Worm (Caenorhabditis elegans) whole organism, late embryonic: ENCODE measurements around the gene ZK593.2.

Experiments
- C38D4.7 ChIP-seq: fragments of 200-800 bp; sonication (Bioruptor generic); optimal IDR thresholded peaks from 2 replicates; lab custom pipeline; 2018; ENCODE audit warnings: mild to moderate bottlenecking, missing genetic modification characterization, moderate library complexity, missing compliant biosample characterization
- K02D7.2 ChIP-seq: sonication (generic microtip); optimal IDR thresholded peaks from 2 replicates; lab custom pipeline; 2017; ENCODE audit warnings: mild to moderate bottlenecking, missing genetic modification characterization, missing compliant biosample characterization
- K09A11.1 ChIP-seq: sonication (generic microtip); optimal IDR thresholded peaks from 2 replicates; lab custom pipeline; 2017; ENCODE audit warnings: antibody characterized with exemption, mild to moderate bottlenecking, missing genetic modification characterization, missing compliant biosample characterization; ENCODE audit not compliant: insufficient read depth
- T23F11.4 ChIP-seq: fragments of 200-800 bp; sonication (Bioruptor generic); optimal IDR thresholded peaks from 2 replicates; lab custom pipeline; 2018; ENCODE audit warnings: mild to moderate bottlenecking, missing genetic modification characterization, missing compliant biosample characterization
- ama-1 ChIP-seq: fragments of 150-350 bp; optimal IDR thresholded peaks from 2 replicates; lab custom pipeline; 2014
- ceh-14 ChIP-seq: sonication (generic microtip); optimal IDR thresholded peaks from 2 replicates; lab custom pipeline; 2016; ENCODE audit warnings: missing genotype, missing genetic modification characterization, missing compliant biosample characterization
- ceh-18 ChIP-seq: sonication (generic microtip); optimal IDR thresholded peaks from 2 replicates; lab custom pipeline; 2016; ENCODE audit warnings: missing genetic modification characterization, missing compliant biosample characterization
- ceh-19 ChIP-seq: fragments of 200-800 bp; sonication (Bioruptor generic); optimal IDR thresholded peaks from 2 replicates; lab custom pipeline; 2018; ENCODE audit warnings: mild to moderate bottlenecking, missing genetic modification characterization, missing compliant biosample characterization
- ceh-22 ChIP-seq: sonication (generic microtip); optimal IDR thresholded peaks from 2 replicates; lab custom pipeline; 2017; ENCODE audit warnings: missing biosample characterization, missing genetic modification characterization
- ceh-24 ChIP-seq: sonication (generic microtip); optimal IDR thresholded peaks from 2 replicates; lab custom pipeline; 2016; ENCODE audit warnings: mild to moderate bottlenecking, missing genetic modification characterization, missing compliant biosample characterization
- ceh-30 ChIP-seq: fragments of 150-350 bp; optimal IDR thresholded peaks from 2 replicates; lab custom pipeline; 2014; ENCODE audit warnings: missing biosample characterization, missing genetic modification characterization
- ceh-31 ChIP-seq: sonication (generic microtip); optimal IDR thresholded peaks from 2 replicates; lab custom pipeline; 2016; ENCODE audit warnings: missing genetic modification characterization, missing compliant biosample characterization
- ceh-34 ChIP-seq: sonication (generic microtip); optimal IDR thresholded peaks from 2 replicates; lab custom pipeline; 2016; ENCODE audit warnings: mild to moderate bottlenecking, missing genetic modification characterization, missing compliant biosample characterization
- ceh-45 ChIP-seq: fragments of 200-800 bp; sonication (Bioruptor generic); IDR thresholded peaks from 2 replicates; pipeline ENCODE4 v1.3.6; 2022; ENCODE audit warnings: missing genetic modification reagents, missing genetic modification characterization, missing compliant biosample characterization
- ceh-48 ChIP-seq: sonication (generic microtip); optimal IDR thresholded peaks from 2 replicates; lab custom pipeline; 2016; ENCODE audit warnings: missing genetic modification characterization, inconsistent platforms, missing compliant biosample characterization
- ceh-6 ChIP-seq: fragments of 200-800 bp; sonication (Bioruptor generic); optimal IDR thresholded peaks from 2 replicates; lab custom pipeline; 2018; ENCODE audit warnings: mild to moderate bottlenecking, missing genetic modification characterization, missing compliant biosample characterization
- ceh-9 ChIP-seq: sonication (generic microtip); optimal IDR thresholded peaks from 2 replicates; lab custom pipeline; 2016; ENCODE audit warnings: mild to moderate bottlenecking, missing genetic modification characterization, inconsistent platforms, missing compliant biosample characterization
- dve-1 ChIP-seq: sonication (generic microtip); optimal IDR thresholded peaks from 2 replicates; lab custom pipeline; 2017; ENCODE audit warnings: antibody characterized with exemption, mild to moderate bottlenecking, missing genetic modification characterization, missing compliant biosample characterization
- elt-2 ChIP-seq: sonication (generic microtip); optimal IDR thresholded peaks from 2 replicates; lab custom pipeline; 2016; ENCODE audit warnings: missing genetic modification reagents, missing genetic modification characterization, missing compliant biosample characterization
- elt-4 ChIP-seq: sonication (generic microtip); optimal IDR thresholded peaks from 2 replicates; lab custom pipeline; 2016; ENCODE audit warnings: missing genetic modification characterization, missing compliant biosample characterization
- eyg-1 ChIP-seq: sonication (generic microtip); optimal IDR thresholded peaks from 2 replicates; lab custom pipeline; 2016; ENCODE audit warnings: missing genotype, missing genetic modification characterization, missing compliant biosample characterization
- fax-1 ChIP-seq: sonication (generic microtip); optimal IDR thresholded peaks from 2 replicates; lab custom pipeline; 2016; ENCODE audit warnings: missing genotype, missing genetic modification characterization, missing compliant biosample characterization
- fkh-6 ChIP-seq: sonication (generic microtip); optimal IDR thresholded peaks from 2 replicates; lab custom pipeline; 2016; ENCODE audit warnings: missing genetic modification characterization, missing compliant biosample characterization
- gmeb-2 ChIP-seq: sonication (generic microtip); optimal IDR thresholded peaks from 2 replicates; lab custom pipeline; 2016; ENCODE audit warnings: missing genetic modification characterization, inconsistent platforms, missing compliant biosample characterization
- hlh-13 ChIP-seq: fragments of 200-800 bp; sonication (Bioruptor generic); optimal IDR thresholded peaks from 2 replicates; lab custom pipeline; 2018; ENCODE audit warnings: mild to moderate bottlenecking, missing genetic modification characterization, missing compliant biosample characterization
- hlh-15 ChIP-seq: sonication (generic microtip); optimal IDR thresholded peaks from 2 replicates; lab custom pipeline; 2016; ENCODE audit warnings: missing genetic modification characterization, missing compliant biosample characterization
- hlh-30 ChIP-seq: sonication (generic microtip); optimal IDR thresholded peaks from 2 replicates; lab custom pipeline; 2017; ENCODE audit warnings: antibody characterized with exemption, missing genetic modification characterization, missing compliant biosample characterization; ENCODE audit not compliant: insufficient read depth
- hlh-6 ChIP-seq: sonication (generic microtip); optimal IDR thresholded peaks from 2 replicates; lab custom pipeline; 2016; ENCODE audit warnings: missing genotype, missing genetic modification characterization, missing compliant biosample characterization
- hlh-8 ChIP-seq: sonication (generic microtip); optimal IDR thresholded peaks from 2 replicates; lab custom pipeline; 2016; ENCODE audit warnings: missing genotype, missing genetic modification characterization, missing compliant biosample characterization
- lim-6 ChIP-seq: sonication (generic microtip); optimal IDR thresholded peaks from 2 replicates; lab custom pipeline; 2016; ENCODE audit warnings: missing genetic modification characterization, missing compliant biosample characterization
- lin-11 ChIP-seq: fragments of 200-800 bp; sonication (Bioruptor generic); optimal IDR thresholded peaks from 2 replicates; lab custom pipeline; 2018; ENCODE audit warnings: mild to moderate bottlenecking, missing genetic modification characterization, missing compliant biosample characterization
- mec-3 ChIP-seq: sonication (generic microtip); optimal IDR thresholded peaks from 2 replicates; lab custom pipeline; 2016; ENCODE audit warnings: borderline replicate concordance, missing genetic modification characterization, missing compliant biosample characterization
- nfya-1 ChIP-seq: sonication (generic microtip); optimal IDR thresholded peaks from 2 replicates; lab custom pipeline; 2017; ENCODE audit warnings: missing genetic modification characterization, mild to moderate bottlenecking, missing compliant biosample characterization, antibody characterized with exemption, moderate library complexity
- nhr-11 ChIP-seq: fragments of 150-350 bp; optimal IDR thresholded peaks from 2 replicates; lab custom pipeline; 2014; ENCODE audit warnings: missing biosample characterization, missing genetic modification characterization
- nhr-232 ChIP-seq: sonication (generic microtip); optimal IDR thresholded peaks from 2 replicates; lab custom pipeline; 2016; ENCODE audit warnings: missing genetic modification characterization, missing compliant biosample characterization
- npax-4 ChIP-seq: sonication (generic microtip); optimal IDR thresholded peaks from 2 replicates; lab custom pipeline; 2016; ENCODE audit warnings: missing genetic modification characterization, missing compliant biosample characterization
- odd-2 ChIP-seq: sonication (generic microtip); optimal IDR thresholded peaks from 2 replicates; lab custom pipeline; 2017; ENCODE audit warnings: antibody characterized with exemption, mild to moderate bottlenecking, missing genetic modification characterization, missing compliant biosample characterization
- pag-3 ChIP-seq: sonication (generic microtip); optimal IDR thresholded peaks from 2 replicates; lab custom pipeline; 2016; ENCODE audit warnings: missing compliant biosample characterization, missing genetic modification characterization, borderline replicate concordance
- pat-9 ChIP-seq: fragments of 200-800 bp; sonication (Bioruptor generic); optimal IDR thresholded peaks from 2 replicates; lab custom pipeline; 2018; ENCODE audit warnings: mild to moderate bottlenecking, missing genetic modification characterization, moderate library complexity, missing compliant biosample characterization
- pax-1 ChIP-seq: fragments of 150-350 bp; optimal IDR thresholded peaks from 2 replicates; lab custom pipeline; 2014; ENCODE audit warnings: missing biosample characterization, missing genetic modification characterization
- pqm-1 ChIP-seq: sonication (generic microtip); optimal IDR thresholded peaks from 2 replicates; lab custom pipeline; 2016; ENCODE audit warnings: missing genetic modification characterization, missing compliant biosample characterization
- pros-1 ChIP-seq: fragments of 150-350 bp; optimal IDR thresholded peaks from 2 replicates; lab custom pipeline; 2014; ENCODE audit warnings: missing biosample characterization, missing genetic modification reagents, missing genetic modification characterization
- ref-2 ChIP-seq: sonication (generic microtip); optimal IDR thresholded peaks from 2 replicates; lab custom pipeline; 2016; ENCODE audit warnings: missing genetic modification characterization, missing compliant biosample characterization
- sdc-2 ChIP-seq: sonication (generic microtip); optimal IDR thresholded peaks from 2 replicates; lab custom pipeline; 2016; ENCODE audit warnings: missing genotype, missing genetic modification characterization, missing compliant biosample characterization
- sox-2 ChIP-seq: fragments of 200-800 bp; sonication (Bioruptor generic); IDR thresholded peaks from 2 replicates; pipeline ENCODE4 v1.3.6; 2022; ENCODE audit warnings: missing genetic modification reagents, missing genetic modification characterization, missing compliant biosample characterization
- sox-4 ChIP-seq: sonication (generic microtip); optimal IDR thresholded peaks from 2 replicates; lab custom pipeline; 2017; ENCODE audit warnings: mild to moderate bottlenecking, missing genetic modification characterization, inconsistent platforms, missing compliant biosample characterization
- tbx-2 ChIP-seq: sonication (generic microtip); optimal IDR thresholded peaks from 2 replicates; lab custom pipeline; 2016; ENCODE audit warnings: missing genetic modification characterization, missing compliant biosample characterization
- unc-3 ChIP-seq, 2 experiments: fragments of 200-800 bp in 1 of 2; sonication (Bioruptor generic) in 1 of 2; sonication (generic microtip) in 1 of 2; conservative IDR thresholded peaks in 1 of 2; optimal IDR thresholded peaks in 1 of 2; 2 replicates each; pipeline versions ENCODE4 v1.3.6 to Lab custom; 2016 to 2022; ENCODE audit warnings: missing compliant biosample characterization in 2 of 2, missing genetic modification characterization in 2 of 2, missing genetic modification reagents in 1 of 2
- unc-42 ChIP-seq: sonication (generic microtip); optimal IDR thresholded peaks from 2 replicates; lab custom pipeline; 2016; ENCODE audit warnings: missing genotype, missing genetic modification characterization, missing compliant biosample characterization
- unc-55 ChIP-seq: sonication (generic microtip); optimal IDR thresholded peaks from 2 replicates; lab custom pipeline; 2017; ENCODE audit warnings: missing biosample characterization, missing genetic modification reagents, missing genetic modification characterization
- zip-5 ChIP-seq: sonication (generic microtip); optimal IDR thresholded peaks from 2 replicates; lab custom pipeline; 2016; ENCODE audit warnings: missing genetic modification characterization, missing compliant biosample characterization
- ztf-16 ChIP-seq: sonication (generic microtip); optimal IDR thresholded peaks from 2 replicates; lab custom pipeline; 2017; ENCODE audit warnings: missing genetic modification characterization, missing compliant biosample characterization

The ZK593.2 gene

ce11 chrIV:10935336-10935735 lies 22.2 kb downstream of the ZK593.2 start:
- TF ChIP-seq ceh-14 (peak; percentile 8), pros-1 (tag; lab: Kevin White, UChicago) (peak; percentile 43), ztf-16 (tag; lab: Kevin White, UChicago) (no peak), gmeb-2 (tag; lab: Kevin White, UChicago) (no peak), unc-42 (tag; lab: Kevin White, UChicago) (peak; percentile 21), nhr-232 (tag; lab: Kevin White, UChicago) (no peak), ama-1 (lab: Kevin White, UChicago) (no peak), K09A11.1 (tag; lab: Kevin White, UChicago) (no peak), hlh-8 (peak; percentile 28), hlh-6 (tag; lab: Kevin White, UChicago) (no peak), K02D7.2 (tag; lab: Kevin White, UChicago) (no peak), ceh-34 (tag; lab: Kevin White, UChicago) (peak; percentile 37), pqm-1 (tag; lab: Kevin White, UChicago) (no peak), sdc-2 (tag; lab: Kevin White, UChicago) (no peak), ceh-45 (GFP tag; lab: Robert Waterston, UW) (no peak), fkh-6 (tag; lab: Kevin White, UChicago) (no peak), ceh-24 (tag; lab: Kevin White, UChicago) (no peak), ceh-22 (tag; lab: Kevin White, UChicago) (no peak), sox-4 (no peak), odd-2 (tag; lab: Kevin White, UChicago) (no peak), unc-3 (GFP tag; conservative IDR thresholded peaks at IDR 0.05; lab: Robert Waterston, UW) (no peak), unc-3 (tag; optimal IDR thresholded peaks at IDR 0.05; lab: Kevin White, UChicago) (no peak), tbx-2 (tag; lab: Kevin White, UChicago) (peak; percentile 26), C38D4.7 (GFP tag; lab: Kevin White, UChicago) (no peak), hlh-13 (no peak), fax-1 (peak; percentile 33), ref-2 (tag; lab: Kevin White, UChicago) (peak; percentile 37), pax-1 (tag; lab: Kevin White, UChicago) (no peak), ceh-31 (peak; percentile 47), ceh-48 (tag; lab: Kevin White, UChicago) (peak; percentile 6), elt-4 (tag; lab: Kevin White, UChicago) (no peak), ceh-30 (no peak), hlh-30 (peak; percentile 98), pag-3 (tag; lab: Kevin White, UChicago) (no peak), npax-4 (tag; lab: Kevin White, UChicago) (no peak), lim-6 (tag; lab: Kevin White, UChicago) (no peak), elt-2 (tag; lab: Kevin White, UChicago) (no peak), hlh-15 (no peak), ceh-6 (GFP tag; lab: Kevin White, UChicago) (no peak), unc-55 (peak; percentile 94), nhr-11 (tag; lab: Kevin White, UChicago) (no peak), nfya-1 (tag; lab: Kevin White, UChicago) (peak; percentile 50), mec-3 (tag; lab: Kevin White, UChicago) (no peak), ceh-9 (tag; lab: Kevin White, UChicago) (no peak), ceh-19 (GFP tag; lab: Kevin White, UChicago) (no peak), sox-2 (no peak), ceh-18 (tag; lab: Kevin White, UChicago) (peak; percentile 75), eyg-1 (no peak), lin-11 (tag; lab: Kevin White, UChicago) (no peak), T23F11.4 (GFP tag; lab: Kevin White, UChicago) (no peak), zip-5 (tag; lab: Kevin White, UChicago) (no peak), dve-1 (tag; lab: Kevin White, UChicago) (no peak), pat-9 (tag; lab: Kevin White, UChicago) (no peak)
- TF ChIP-seq, all 69 proteins: peak for 14
